Worm (Caenorhabditis elegans) whole organism, mixed stage, embryonic: ENCODE measurements around the gene W09D6.1.

Experiments
- lin-13 ChIP-seq: fragments of 150-350 bp; optimal IDR thresholded peaks from 2 replicates; lab custom pipeline; 2014; ENCODE audit warnings: missing biosample characterization, missing genetic modification characterization
- mls-2 ChIP-seq: sonication (generic microtip); optimal IDR thresholded peaks from 2 replicates; lab custom pipeline; 2016; ENCODE audit warnings: mild to moderate bottlenecking, missing genetic modification characterization, moderate library complexity, missing compliant biosample characterization
- snpc-4 ChIP-seq: fragments of 150-350 bp; optimal IDR thresholded peaks from 2 replicates; lab custom pipeline; 2014; ENCODE audit warnings: missing biosample characterization, missing genetic modification characterization
- unc-39 ChIP-seq: fragments of 150-350 bp; optimal IDR thresholded peaks from 2 replicates; lab custom pipeline; 2014; ENCODE audit warnings: missing biosample characterization, missing genetic modification characterization

DNA sequence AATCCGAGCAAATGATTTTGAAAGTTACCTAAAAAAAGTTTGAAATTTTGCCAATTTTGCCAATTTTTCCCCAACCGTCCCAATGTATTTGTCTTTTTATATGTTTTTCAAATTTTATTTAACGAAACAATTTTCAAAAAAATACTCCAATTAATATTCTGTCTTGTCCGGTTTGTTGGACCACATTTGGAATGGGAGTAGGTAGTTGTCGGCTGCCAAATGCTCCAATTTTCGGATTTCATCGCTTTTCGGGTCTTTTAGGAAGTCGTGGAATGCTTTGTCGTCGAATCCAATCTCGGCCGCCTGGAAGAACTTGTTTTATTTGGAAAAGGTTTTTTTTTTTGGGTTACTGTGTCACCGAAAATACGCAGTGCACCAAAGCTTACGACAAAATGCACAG is 43.5 kb upstream of the W09D6.1 start:
- TF ChIP-seq lin-13 (tag; lab: Kevin White, UChicago) = no peak
- TF ChIP-seq snpc-4 (tag; lab: Kevin White, UChicago) = no peak
- TF ChIP-seq unc-39 (tag; lab: Kevin White, UChicago) = no peak
- TF ChIP-seq mls-2 (tag; lab: Kevin White, UChicago) = no peak
